Worm (Caenorhabditis elegans): Measurements from ENCODE around the gene srsx-17.

srsx-17 gene

DNA sequence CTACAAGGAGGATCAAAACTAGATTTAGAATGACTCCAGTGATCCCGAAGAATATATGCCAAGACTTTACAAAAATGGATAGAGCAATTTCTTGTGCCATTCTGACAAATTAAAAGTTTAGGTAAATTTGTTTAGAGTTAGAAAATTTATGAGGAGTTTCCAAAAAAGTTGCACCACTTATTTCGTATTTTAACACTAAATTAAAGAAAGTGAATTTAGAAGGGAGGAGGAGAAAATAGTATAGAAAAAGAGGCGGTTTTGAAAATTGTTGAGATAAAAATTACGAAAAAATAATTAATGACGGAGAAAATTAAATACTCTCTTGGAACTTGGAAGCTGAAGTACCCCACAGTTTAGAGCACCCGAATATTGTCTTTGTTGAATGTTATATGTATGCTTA is 21.2 kb upstream of the srsx-17 start, which contains the start of gene srd-15:
Gene srd-15 (minus strand): TSS at position 101 of the 400 bp plus-strand sequence.
- TF ChIP-seq lsy-2 (tag; optimal IDR thresholded peaks at IDR 0.05) (no peak), alr-1 (tag; optimal IDR thresholded peaks at IDR 0.05; ENCODE audit: borderline replicate concordance) (no peak), unc-130 (tag; optimal IDR thresholded peaks at IDR 0.05) (no peak), egl-27 (tag; optimal IDR thresholded peaks at IDR 0.05) (no peak), ama-1 (optimal IDR thresholded peaks at IDR 0.05) (no peak)

- TF ChIP-seq dpl-1 (GFP tag; optimal IDR thresholded peaks at IDR 0.05): no peak
- TF ChIP-seq nhr-71 (tag; optimal IDR thresholded peaks at IDR 0.05): no peak
- no peak for TF ChIP-seq egl-27 (tag; optimal IDR thresholded peaks at IDR 0.05)
- TF ChIP-seq lin-39 (tag; optimal IDR thresholded peaks at IDR 0.05): no peak
- no peak for TF ChIP-seq nhr-47 (tag; optimal IDR thresholded peaks at IDR 0.05)
- TF ChIP-seq nhr-20 (tag; optimal IDR thresholded peaks at IDR 0.05): no peak
- TF ChIP-seq unc-30 (tag; optimal IDR thresholded peaks at IDR 0.05): no peak
- no peak for TF ChIP-seq elt-3 (tag; optimal IDR thresholded peaks at IDR 0.05)
- TF ChIP-seq nhr-77 (tag; optimal IDR thresholded peaks at IDR 0.05): no peak
- TF ChIP-seq nhr-19 (GFP tag; conservative IDR thresholded peaks at IDR 0.05): no peak
- TF ChIP-seq rnt-1 (tag; optimal IDR thresholded peaks at IDR 0.05): no peak
- TF ChIP-seq fkh-10 (GFP tag; optimal IDR thresholded peaks at IDR 0.05): no peak
- TF ChIP-seq hlh-4 (tag; optimal IDR thresholded peaks at IDR 0.05): no peak
- no peak for TF ChIP-seq C16A3.4 (tag; optimal IDR thresholded peaks at IDR 0.05)
- no peak for TF ChIP-seq mep-1 (tag; optimal IDR thresholded peaks at IDR 0.05)
- no peak for TF ChIP-seq sptf-1 (tag; optimal IDR thresholded peaks at IDR 0.05)
- TF ChIP-seq sox-4 (tag; optimal IDR thresholded peaks at IDR 0.05): no peak
- TF ChIP-seq Y116A8C.19 (tag; optimal IDR thresholded peaks at IDR 0.05; ENCODE audit: borderline replicate concordance): no peak
Observed at ce11 chrV:5907090-5907489, 20.4 kb upstream of the srsx-17 start, which contains the start of gene C04E6.4. Gene C04E6.4 (plus strand): TSS chrV:5907390.

- no peak for TF ChIP-seq ceh-90 (tag; optimal IDR thresholded peaks at IDR 0.05)
- TF ChIP-seq sup-37 (GFP tag; optimal IDR thresholded peaks at IDR 0.05): no peak
- no peak for TF ChIP-seq grh-1 (GFP tag; IDR thresholded peaks at IDR 0.05)
- no peak for TF ChIP-seq mab-9 (GFP tag; IDR thresholded peaks at IDR 0.05)
- TF ChIP-seq elt-2 (tag; optimal IDR thresholded peaks at IDR 0.05): no peak
- TF ChIP-seq efl-1 (optimal IDR thresholded peaks at IDR 0.05): no peak
- peak in 1 of 2 experiments; percentile 7 for TF ChIP-seq efl-1 (GFP tag; optimal IDR thresholded peaks at IDR 0.05 in 1 of 2)
- no peak for TF ChIP-seq sptf-1 (tag; optimal IDR thresholded peaks at IDR 0.05)
Observed at ce11 chrV:5912426-5912825, 15.0 kb upstream of the srsx-17 start, which contains the start of gene C04E6.13. Gene C04E6.13 (plus strand): TSS chrV:5912726.

DNA sequence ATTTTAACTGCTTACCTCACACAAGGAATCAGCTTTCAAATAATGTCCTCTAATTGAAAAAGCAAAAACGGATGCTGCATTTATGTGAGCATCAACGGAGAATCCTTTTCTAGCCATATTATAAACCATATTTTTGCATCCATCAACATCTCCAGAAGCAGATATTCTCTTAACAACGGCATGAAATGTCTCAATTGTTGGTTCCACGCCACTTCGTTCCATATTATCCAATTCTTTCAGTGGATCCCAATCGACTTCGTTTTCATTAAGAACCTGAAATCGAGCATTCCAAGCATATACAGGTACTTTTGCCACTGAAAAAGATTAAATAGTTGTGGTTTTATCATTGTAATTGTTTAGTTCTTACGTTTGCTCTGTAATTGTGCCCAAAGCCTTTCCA is 10.6 kb upstream of the srsx-17 start:
- no peak for TF ChIP-seq nhr-84 (tag; optimal IDR thresholded peaks at IDR 0.05)
- no peak for TF ChIP-seq hpl-2 (GFP tag; optimal IDR thresholded peaks at IDR 0.05)
- no peak for TF ChIP-seq lin-14 (GFP tag; optimal IDR thresholded peaks at IDR 0.05)
- no peak for TF ChIP-seq fkh-8 (tag; optimal IDR thresholded peaks at IDR 0.05)
- TF ChIP-seq efl-1 (optimal IDR thresholded peaks at IDR 0.05): no peak
- peak in 1 of 2 experiments; percentile 75 for TF ChIP-seq efl-1 (GFP tag; optimal IDR thresholded peaks at IDR 0.05 in 1 of 2)

ce11 chrV:5917707-5918106 is 9.7 kb upstream of the srsx-17 start, which contains the start of gene lrpr-1:
Gene lrpr-1 (minus strand): TSS chrV:5917891.
- TF ChIP-seq nhr-71 (tag; optimal IDR thresholded peaks at IDR 0.05): peak; percentile 96
- peak; percentile 96 for TF ChIP-seq Y116A8C.19 (tag; optimal IDR thresholded peaks at IDR 0.05; ENCODE audit: borderline replicate concordance)
- peak; percentile 86 for TF ChIP-seq unc-86 (tag; optimal IDR thresholded peaks at IDR 0.05)
- TF ChIP-seq aly-2 (tag; optimal IDR thresholded peaks at IDR 0.05): peak; percentile 68
- TF ChIP-seq zip-4 (GFP tag; optimal IDR thresholded peaks at IDR 0.05): peak; percentile 86
- TF ChIP-seq mef-2 (tag; optimal IDR thresholded peaks at IDR 0.05): no peak
- TF ChIP-seq sup-37 (GFP tag; optimal IDR thresholded peaks at IDR 0.05): peak; percentile 75
- peak; percentile 100 for TF ChIP-seq fkh-4 (tag; optimal IDR thresholded peaks at IDR 0.05; ENCODE audit: borderline replicate concordance)
- peak; percentile 71 to 82 (median 78) for TF ChIP-seq ceh-82 (tag; optimal IDR thresholded peaks at IDR 0.05)
- peak; percentile 57 for TF ChIP-seq blmp-1 (tag; optimal IDR thresholded peaks at IDR 0.05)
- peak; percentile 86 for TF ChIP-seq fkh-8 (tag; optimal IDR thresholded peaks at IDR 0.05)
- peak; percentile 100 for TF ChIP-seq rnt-1 (tag; optimal IDR thresholded peaks at IDR 0.05)
- TF ChIP-seq ama-1 (optimal IDR thresholded peaks at IDR 0.05): no peak
- peak; percentile 88 for TF ChIP-seq grh-1 (GFP tag; IDR thresholded peaks at IDR 0.05)
- peak; percentile 59 for TF ChIP-seq snpc-4 (tag; optimal IDR thresholded peaks at IDR 0.05)
- no peak for TF ChIP-seq nhr-12 (tag; optimal IDR thresholded peaks at IDR 0.05)
- TF ChIP-seq alr-1 (tag; optimal IDR thresholded peaks at IDR 0.05; ENCODE audit: borderline replicate concordance): no peak
- TF ChIP-seq ztf-11 (tag; optimal IDR thresholded peaks at IDR 0.05): peak in 1 of 2 experiments; percentile 99
- TF ChIP-seq unc-30 (tag; optimal IDR thresholded peaks at IDR 0.05): no peak
- TF ChIP-seq hpl-2 (GFP tag; optimal IDR thresholded peaks at IDR 0.05): no peak
- TF ChIP-seq C16A3.4 (tag; optimal IDR thresholded peaks at IDR 0.05): peak; percentile 42
- peak; percentile 71 for TF ChIP-seq hlh-17 (GFP tag; optimal IDR thresholded peaks at IDR 0.05; ENCODE audit: borderline replicate concordance)

Measured in whole organism, L1 larva.